Fruit fly (Drosophila melanogaster): ENCODE data around the gene CG3632.

DNA sequence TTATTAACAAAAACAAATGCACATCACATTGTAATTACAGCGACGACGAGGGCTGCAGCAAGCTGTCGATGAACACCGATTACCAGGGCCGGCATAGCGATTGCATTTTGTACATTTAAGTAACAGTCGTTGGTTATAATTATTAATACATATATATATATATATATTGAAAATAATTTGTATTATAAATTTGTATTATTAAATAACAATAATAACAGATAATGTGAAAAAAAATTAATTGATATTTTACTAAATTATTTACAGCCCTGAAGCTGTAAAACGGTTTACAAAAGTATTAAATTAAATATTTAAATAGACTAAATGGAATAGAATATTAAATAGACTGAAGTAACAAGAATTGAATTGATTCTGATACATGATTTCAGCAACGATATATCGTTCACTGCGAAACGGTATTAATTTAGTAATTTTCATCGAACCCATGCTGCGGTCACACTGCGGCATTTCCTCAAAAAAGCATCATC lies 20.6 kb upstream of the CG3632 start, which contains the start of the genes kat80 and Prosalpha4:
- no peak for TF ChIP-seq ttk (optimal IDR thresholded peaks at IDR 0.05)
- TF ChIP-seq psq (optimal IDR thresholded peaks at IDR 0.05), result no peak
- no peak for TF ChIP-seq h (optimal IDR thresholded peaks at IDR 0.05)
- no peak for TF ChIP-seq Myc (optimal IDR thresholded peaks at IDR 0.05)
- TF ChIP-seq insv (optimal IDR thresholded peaks at IDR 0.05), result no peak
- no peak for TF ChIP-seq Sin3A (optimal IDR thresholded peaks at IDR 0.05)
